Worm (Caenorhabditis elegans) whole organism, mixed stage, embryonic: Measurements from ENCODE around the gene Y62F5A.12.

ENCODE experiments used
- M03D4.4 ChIP-seq: sonication (generic microtip); optimal IDR thresholded peaks from 2 replicates; lab custom pipeline; 2017; ENCODE audit warnings: mild to moderate bottlenecking, missing genetic modification characterization, missing compliant biosample characterization
- bed-3 ChIP-seq: fragments of 200-800 bp; sonication (Bioruptor generic); optimal IDR thresholded peaks from 3 replicates; lab custom pipeline; 2018; ENCODE audit warnings: mild to moderate bottlenecking, missing genetic modification characterization, moderate library complexity, missing compliant biosample characterization
- blmp-1 ChIP-seq: fragments of 150-350 bp; optimal IDR thresholded peaks from 2 replicates; lab custom pipeline; 2014; ENCODE audit warnings: missing biosample characterization, missing genetic modification characterization
- ceh-39 ChIP-seq: fragments of 150-350 bp; optimal IDR thresholded peaks from 2 replicates; lab custom pipeline; 2014; ENCODE audit warnings: missing biosample characterization, missing genetic modification characterization
- ceh-43 ChIP-seq: fragments of 200-800 bp; sonication (Bioruptor generic); optimal IDR thresholded peaks from 2 replicates; lab custom pipeline; 2018; ENCODE audit warnings: mild to moderate bottlenecking, missing genetic modification characterization, moderate library complexity, missing compliant biosample characterization
- ceh-83 ChIP-seq: fragments of 200-800 bp; sonication (Bioruptor generic); optimal IDR thresholded peaks from 2 replicates; lab custom pipeline; 2018; ENCODE audit warnings: mild to moderate bottlenecking, missing genetic modification characterization, missing compliant biosample characterization
- cnd-1 ChIP-seq: fragments of 200-800 bp; sonication (Bioruptor generic); optimal IDR thresholded peaks from 2 replicates; lab custom pipeline; 2018; ENCODE audit warnings: mild to moderate bottlenecking, missing genetic modification characterization, missing compliant biosample characterization
- drap-1 ChIP-seq: fragments of 200-800 bp; sonication (Bioruptor generic); optimal IDR thresholded peaks from 3 replicates; lab custom pipeline; 2018; ENCODE audit warnings: mild to moderate bottlenecking, missing genetic modification characterization, missing compliant biosample characterization
- elt-1 ChIP-seq: sonication (generic microtip); optimal IDR thresholded peaks from 2 replicates; lab custom pipeline; 2017; ENCODE audit warnings: missing genetic modification characterization, mild to moderate bottlenecking, missing compliant biosample characterization, antibody characterized with exemption, moderate library complexity, borderline replicate concordance; ENCODE audit not compliant: insufficient read depth
- elt-3 ChIP-seq: fragments of 150-350 bp; optimal IDR thresholded peaks from 2 replicates; lab custom pipeline; 2014; ENCODE audit warnings: missing biosample characterization, missing genetic modification characterization
- flh-1 ChIP-seq: fragments of 200-800 bp; sonication (Bioruptor generic); optimal IDR thresholded peaks from 2 replicates; lab custom pipeline; 2018; ENCODE audit warnings: mild to moderate bottlenecking, missing genetic modification characterization, moderate library complexity, missing compliant biosample characterization
- ham-2 ChIP-seq: fragments of 200-800 bp; sonication (Bioruptor generic); optimal IDR thresholded peaks from 2 replicates; lab custom pipeline; 2018; ENCODE audit warnings: mild to moderate bottlenecking, missing genetic modification characterization, missing compliant biosample characterization
- hlh-1 ChIP-seq: fragments of 150-350 bp; optimal IDR thresholded peaks from 2 replicates; lab custom pipeline; 2014; ENCODE audit warnings: missing biosample characterization, missing genetic modification reagents, missing genetic modification characterization
- lin-32 ChIP-seq: fragments of 200-800 bp; sonication (Bioruptor generic); optimal IDR thresholded peaks from 2 replicates; lab custom pipeline; 2018; ENCODE audit warnings: mild to moderate bottlenecking, missing genetic modification characterization, missing compliant biosample characterization
- mep-1 ChIP-seq: fragments of 150-350 bp; optimal IDR thresholded peaks from 2 replicates; lab custom pipeline; 2017; ENCODE audit warnings: missing biosample characterization, missing genetic modification reagents, missing genetic modification characterization, inconsistent platforms
- mls-2 ChIP-seq: sonication (generic microtip); optimal IDR thresholded peaks from 2 replicates; lab custom pipeline; 2016; ENCODE audit warnings: mild to moderate bottlenecking, missing genetic modification characterization, moderate library complexity, missing compliant biosample characterization
- nhr-12 ChIP-seq: fragments of 150-350 bp; optimal IDR thresholded peaks from 2 replicates; lab custom pipeline; 2014; ENCODE audit warnings: missing biosample characterization, missing genetic modification characterization
- nhr-2 ChIP-seq: fragments of 150-350 bp; optimal IDR thresholded peaks from 2 replicates; lab custom pipeline; 2014; ENCODE audit warnings: missing biosample characterization, missing genetic modification characterization
- nhr-237 ChIP-seq: fragments of 150-350 bp; optimal IDR thresholded peaks from 2 replicates; lab custom pipeline; 2014; ENCODE audit warnings: missing biosample characterization, missing genetic modification characterization
- nhr-28 ChIP-seq: fragments of 150-350 bp; optimal IDR thresholded peaks from 2 replicates; lab custom pipeline; 2014; ENCODE audit warnings: missing biosample characterization, missing genetic modification characterization
- nhr-76 ChIP-seq: sonication (generic microtip); optimal IDR thresholded peaks from 2 replicates; lab custom pipeline; 2017; ENCODE audit warnings: missing biosample characterization, missing genetic modification characterization
- pha-4 ChIP-seq: fragments of 150-350 bp; optimal IDR thresholded peaks from 2 replicates; lab custom pipeline; 2018; ENCODE audit warnings: missing biosample characterization, missing genetic modification reagents, missing genetic modification characterization
- sem-2 ChIP-seq: fragments of 200-800 bp; sonication (Bioruptor generic); optimal IDR thresholded peaks from 2 replicates; lab custom pipeline; 2018; ENCODE audit warnings: mild to moderate bottlenecking, missing genetic modification characterization, missing compliant biosample characterization
- snpc-4 ChIP-seq: fragments of 150-350 bp; optimal IDR thresholded peaks from 2 replicates; lab custom pipeline; 2014; ENCODE audit warnings: missing biosample characterization, missing genetic modification characterization
- sptf-1 ChIP-seq: sonication (generic microtip); optimal IDR thresholded peaks from 2 replicates; lab custom pipeline; 2017; ENCODE audit warnings: mild to moderate bottlenecking, missing genetic modification characterization, moderate library complexity, missing compliant biosample characterization
- tbx-8 ChIP-seq: fragments of 200-800 bp; sonication (Bioruptor generic); optimal IDR thresholded peaks from 2 replicates; lab custom pipeline; 2018; ENCODE audit warnings: mild to moderate bottlenecking, missing genetic modification characterization, moderate library complexity, missing compliant biosample characterization
- unc-120 ChIP-seq: sonication (generic microtip); optimal IDR thresholded peaks from 2 replicates; lab custom pipeline; 2017; ENCODE audit warnings: missing genetic modification characterization, missing compliant biosample characterization; ENCODE audit not compliant: poor library complexity, severe bottlenecking
- unc-39 ChIP-seq: fragments of 150-350 bp; optimal IDR thresholded peaks from 2 replicates; lab custom pipeline; 2014; ENCODE audit warnings: missing biosample characterization, missing genetic modification characterization
- unc-62 ChIP-seq: fragments of 150-350 bp; optimal IDR thresholded peaks from 2 replicates; lab custom pipeline; 2014; ENCODE audit warnings: missing biosample characterization, missing genetic modification reagents, missing genetic modification characterization
- zip-8 ChIP-seq: fragments of 150-350 bp; optimal IDR thresholded peaks from 2 replicates; lab custom pipeline; 2014; ENCODE audit warnings: missing biosample characterization, missing genetic modification characterization

Gene Y62F5A.12

DNA sequence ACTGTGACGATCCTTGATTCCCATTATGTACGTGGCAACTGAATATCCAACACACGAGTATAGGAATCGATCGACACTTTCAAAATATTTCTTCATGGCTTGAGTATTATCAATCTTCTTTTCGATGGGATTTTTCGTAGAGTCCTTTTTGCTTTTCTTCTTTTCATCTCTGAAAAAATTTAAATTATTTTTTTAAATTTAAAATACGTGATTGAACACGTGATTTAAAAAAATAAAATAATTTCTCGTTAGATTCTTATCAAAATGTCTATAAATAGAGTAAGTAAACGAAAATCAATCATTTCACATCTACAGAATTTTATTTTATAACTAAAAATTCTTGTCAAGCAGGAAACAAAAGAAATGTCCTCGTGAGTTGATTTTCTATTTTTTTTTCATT lies 13.0 kb downstream of the Y62F5A.12 start, which contains the start of gene Y62F5A.10:
Gene Y62F5A.10 (plus strand): TSS at position 301 of the 400 bp plus-strand sequence.
- TF ChIP-seq ceh-43 (no peak), lin-32 (no peak)

DNA sequence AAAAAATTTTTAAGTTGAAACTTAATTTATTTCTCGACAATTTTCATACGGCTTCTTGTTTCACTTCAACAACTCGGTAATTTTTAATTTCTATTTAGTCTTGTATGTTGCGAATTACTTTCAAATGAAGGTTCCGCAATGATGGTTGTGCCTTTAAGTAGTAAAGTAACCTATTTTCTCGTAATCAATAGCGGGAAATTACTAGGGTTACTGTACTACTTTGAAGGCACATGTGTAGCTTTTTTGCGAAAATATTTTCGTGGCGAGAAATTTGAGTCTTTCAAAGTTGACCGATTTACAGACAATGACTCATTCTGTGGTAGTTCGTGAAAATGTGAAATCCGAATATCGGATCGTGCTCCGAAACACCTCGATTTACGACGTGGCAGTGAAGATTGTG lies 16.1 kb downstream of the Y62F5A.12 start, which contains the start of gene B0334.10:
Gene B0334.10 (plus strand): TSS at position 301 of the 400 bp plus-strand sequence.
- TF ChIP-seq snpc-4 (no peak), unc-39 (tag; lab: Kevin White, UChicago) (no peak), ham-2 (no peak), drap-1 (no peak), bed-3 (GFP tag; lab: Kevin White, UChicago) (no peak), blmp-1 (tag; lab: Kevin White, UChicago) (no peak), nhr-28 (tag; lab: Kevin White, UChicago) (no peak), elt-3 (no peak), hlh-1 (no peak)

DNA sequence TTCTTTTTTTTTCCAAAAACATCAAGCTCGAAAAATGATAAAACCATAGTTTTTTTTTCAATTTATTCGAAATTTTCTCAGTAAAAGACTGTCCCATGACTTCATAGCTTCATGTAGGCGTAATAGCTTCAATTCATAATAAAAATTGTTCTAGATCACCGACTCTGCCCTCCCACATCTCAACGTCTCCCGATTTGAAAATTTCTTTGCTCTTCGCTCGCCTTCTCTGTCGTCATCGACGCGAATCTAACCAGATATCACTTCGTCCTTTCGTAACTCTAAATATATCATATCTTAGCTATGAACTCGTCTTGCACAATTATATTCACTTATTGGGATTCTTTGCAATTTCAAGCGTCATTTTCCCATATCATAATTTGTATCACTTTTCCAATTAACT lies 19.5 kb downstream of the Y62F5A.12 start, which contains the start of gene srh-44:
Gene srh-44 (plus strand): TSS at position 301 of the 400 bp plus-strand sequence.
- no peak for TF ChIP-seq ceh-39 (tag; lab: Kevin White, UChicago)
- TF ChIP-seq, all 35 proteins: peak for 0

DNA sequence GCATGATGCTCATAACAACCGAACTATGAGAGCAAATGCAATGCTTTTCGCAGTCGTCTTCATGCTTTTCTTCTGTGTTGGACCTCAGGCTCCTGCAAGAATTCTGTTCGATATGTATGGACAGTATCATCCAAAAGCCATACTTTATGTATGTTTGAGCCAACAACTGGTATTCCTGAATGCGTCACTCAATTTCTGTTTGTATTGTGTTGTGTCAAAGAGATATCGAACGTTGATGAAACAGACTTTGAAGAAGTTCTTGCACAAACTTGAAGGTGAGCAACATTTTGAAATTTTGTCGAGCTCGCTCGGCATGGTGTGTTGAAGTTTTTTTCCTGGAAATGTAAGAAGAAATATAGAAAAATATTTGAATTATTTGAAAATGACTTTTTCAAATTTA lies 21.4 kb downstream of the Y62F5A.12 start:
- TF ChIP-seq nhr-237 (tag; lab: Kevin White, UChicago) = no peak
- no peak for TF ChIP-seq nhr-76
- TF ChIP-seq hlh-1 = no peak
- no peak for TF ChIP-seq nhr-28 (tag; lab: Kevin White, UChicago)
- no peak for TF ChIP-seq elt-3
- TF ChIP-seq, all 35 proteins: peak for 0

DNA sequence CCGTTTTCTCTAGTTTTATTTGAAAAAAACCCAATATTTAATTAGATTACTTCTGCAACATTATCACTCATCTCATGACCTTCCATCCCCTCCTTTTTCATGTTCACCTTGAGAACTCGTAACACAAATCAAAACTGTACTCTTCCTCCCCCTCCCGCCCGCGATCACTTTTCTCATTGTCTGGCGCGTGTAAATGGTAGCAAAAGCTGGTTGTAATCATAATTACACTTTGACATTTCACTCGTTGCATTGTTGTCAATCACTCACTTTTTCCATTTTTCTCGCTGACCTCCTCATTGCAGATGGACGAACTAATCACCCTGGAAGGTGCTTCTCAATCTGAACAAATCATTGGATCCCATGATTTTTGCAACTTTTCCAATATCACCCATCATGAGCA lies 23.9 kb downstream of the Y62F5A.12 start, which contains the start of gene npr-41:
Gene npr-41 (plus strand): TSS at position 301 of the 400 bp plus-strand sequence.
- TF ChIP-seq mep-1 (tag; lab: Kevin White, UChicago) = no peak
- no peak for TF ChIP-seq ceh-83 (GFP tag; lab: Kevin White, UChicago)
- TF ChIP-seq tbx-8 (GFP tag; lab: Kevin White, UChicago) = no peak
- no peak for TF ChIP-seq blmp-1 (tag; lab: Kevin White, UChicago)
- no peak for TF ChIP-seq unc-120 (tag; lab: Kevin White, UChicago)
- TF ChIP-seq elt-3 = no peak
- no peak for TF ChIP-seq nhr-2 (tag; lab: Kevin White, UChicago)
- no peak for TF ChIP-seq mls-2
- no peak for TF ChIP-seq nhr-12 (tag; lab: Kevin White, UChicago)
- TF ChIP-seq unc-39 (tag; lab: Kevin White, UChicago) = no peak
- TF ChIP-seq ceh-43 = no peak
- no peak for TF ChIP-seq M03D4.4
- no peak for TF ChIP-seq pha-4 (tag; lab: Kevin White, UChicago)
- TF ChIP-seq nhr-237 (tag; lab: Kevin White, UChicago) = no peak
- no peak for TF ChIP-seq unc-62 (GFP tag; lab: Kevin White, UChicago)
- no peak for TF ChIP-seq elt-1 (tag; lab: Kevin White, UChicago)

DNA sequence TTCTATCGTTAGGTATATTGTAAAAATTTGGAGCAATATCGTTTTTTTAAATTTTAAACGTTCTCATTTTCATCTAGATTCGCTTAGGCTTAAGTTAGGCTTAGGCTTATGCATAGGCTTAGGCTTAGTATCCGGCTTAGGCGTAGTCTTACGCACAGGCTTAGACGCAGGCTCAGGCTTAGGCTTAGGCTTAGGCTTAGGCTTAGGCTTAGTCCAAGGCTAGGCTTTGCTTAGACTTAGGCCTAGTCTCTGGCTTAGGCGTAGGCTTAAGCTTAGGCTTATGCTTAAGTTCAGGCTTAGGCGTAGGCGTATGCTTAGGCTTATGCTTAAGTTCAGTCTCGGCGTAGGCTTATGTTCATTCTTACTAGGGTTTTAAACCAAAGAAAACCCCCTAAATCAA lies 30.5 kb downstream of the Y62F5A.12 start:
- TF ChIP-seq ham-2 (peak; percentile 23), nhr-12 (tag; lab: Kevin White, UChicago) (no peak), flh-1 (GFP tag; lab: Kevin White, UChicago) (no peak), sptf-1 (tag; lab: Kevin White, UChicago) (peak; percentile 23), nhr-76 (no peak)

DNA sequence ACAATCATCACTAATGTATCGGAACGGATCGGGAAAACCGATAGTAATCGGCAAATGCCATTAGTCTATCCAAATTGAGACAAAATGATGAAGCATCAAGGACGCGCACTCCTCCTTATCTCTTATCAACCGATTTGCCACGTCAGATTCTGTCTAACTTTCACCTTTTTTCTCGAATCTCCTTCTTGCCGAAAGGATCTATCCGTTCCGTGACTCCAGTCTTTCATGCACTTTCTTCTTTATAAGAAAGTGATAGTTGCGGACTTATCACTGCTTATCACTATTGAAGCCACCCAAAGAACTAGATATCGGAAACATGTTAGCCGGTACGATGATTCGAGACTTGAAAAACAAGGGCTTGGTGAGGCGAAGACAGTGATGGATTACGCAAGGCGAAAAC lies 32.3 kb downstream of the Y62F5A.12 start:
- TF ChIP-seq zip-8 (tag; lab: Kevin White, UChicago) = no peak
- no peak for TF ChIP-seq ceh-43
- TF ChIP-seq sem-2 = no peak
- no peak for TF ChIP-seq tbx-8 (GFP tag; lab: Kevin White, UChicago)
- TF ChIP-seq nhr-2 (tag; lab: Kevin White, UChicago) = no peak
- peak; percentile 35 for TF ChIP-seq elt-1 (tag; lab: Kevin White, UChicago)
- no peak for TF ChIP-seq sptf-1 (tag; lab: Kevin White, UChicago)
- TF ChIP-seq unc-120 (tag; lab: Kevin White, UChicago) = no peak
- TF ChIP-seq ham-2 = peak; percentile 59
- TF ChIP-seq blmp-1 (tag; lab: Kevin White, UChicago) = peak; percentile 91
- no peak for TF ChIP-seq bed-3 (GFP tag; lab: Kevin White, UChicago)
- no peak for TF ChIP-seq drap-1
- TF ChIP-seq elt-3 = peak; percentile 93
- no peak for TF ChIP-seq cnd-1
- TF ChIP-seq pha-4 (tag; lab: Kevin White, UChicago) = no peak
- no peak for TF ChIP-seq hlh-1
- no peak for TF ChIP-seq unc-39 (tag; lab: Kevin White, UChicago)
